Fruit fly (Drosophila melanogaster): ENCODE data around the gene mRpL12.

DNA sequence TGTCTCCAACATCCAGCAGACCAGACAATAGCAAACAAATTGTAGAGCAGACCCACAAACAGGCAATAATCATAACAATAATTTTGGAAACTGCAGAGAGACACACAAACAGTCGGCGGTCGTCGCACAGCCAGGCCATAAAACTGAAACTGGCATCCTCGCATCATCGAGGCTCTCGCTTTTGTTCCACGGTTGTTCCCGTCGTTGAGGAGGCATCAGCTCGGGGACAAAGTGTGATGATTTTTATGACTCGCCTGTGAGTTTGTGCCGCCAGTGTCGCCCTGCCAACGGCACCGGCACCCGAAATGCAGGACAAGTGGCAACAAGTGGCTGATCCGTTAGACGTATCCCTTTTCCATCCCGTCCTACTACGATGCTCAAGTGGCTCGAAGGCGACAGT, 46.8 kb downstream of the mRpL12 start:
- no peak for TF ChIP-seq pan (optimal IDR thresholded peaks at IDR 0.05)
- TF ChIP-seq psq (optimal IDR thresholded peaks at IDR 0.05), result no peak
- no peak for TF ChIP-seq usp (GFP tag; optimal IDR thresholded peaks at IDR 0.05)
- TF ChIP-seq CG8478 (optimal IDR thresholded peaks at IDR 0.05), result no peak
